Fruit fly (Drosophila melanogaster) whole organism, embryonic: ENCODE data around the gene CG4020.

ENCODE experiments used
- Ada2b ChIP-seq: fragments of 200-800 bp; sonication (Bioruptor generic); IDR thresholded peaks from 2 replicates; pipeline ENCODE4 v1.3.6; 2022; ENCODE audit warnings: missing biosample characterization, missing genetic modification characterization
- Blimp-1 ChIP-seq: fragments of 200-800 bp; sonication (Bioruptor generic); optimal IDR thresholded peaks from 3 replicates; lab custom pipeline; 2018; ENCODE audit warnings: missing biosample characterization, missing genetic modification characterization, mild to moderate bottlenecking, moderate library complexity, missing genetic modification reagents
- CG10979 ChIP-seq: fragments of 200-800 bp; sonication (Bioruptor generic); optimal IDR thresholded peaks from 2 replicates; lab custom pipeline; 2018; ENCODE audit warnings: missing biosample characterization, mild to moderate bottlenecking, missing genetic modification characterization, moderate library complexity
- CG11504 ChIP-seq: fragments of 200-800 bp; sonication (Bioruptor generic); optimal IDR thresholded peaks from 3 replicates; lab custom pipeline; 2019; ENCODE audit warnings: missing biosample characterization, mild to moderate bottlenecking, missing genetic modification characterization, moderate library complexity
- CG11560 ChIP-seq: fragments of 200-800 bp; sonication (Bioruptor generic); IDR thresholded peaks from 3 replicates; pipeline ENCODE4 v1.3.6; 2022; ENCODE audit warnings: missing biosample characterization, missing genetic modification characterization
- CG11723 ChIP-seq: fragments of 200-800 bp; sonication (Bioruptor generic); optimal IDR thresholded peaks from 2 replicates; lab custom pipeline; 2017; ENCODE audit warnings: missing biosample characterization, mild to moderate bottlenecking, missing genetic modification characterization
- CG12219 ChIP-seq: fragments of 200-800 bp; sonication (Bioruptor generic); optimal IDR thresholded peaks from 3 replicates; lab custom pipeline; 2018; ENCODE audit warnings: missing biosample characterization, mild to moderate bottlenecking, missing genetic modification characterization
- CG1233 ChIP-seq: fragments of 200-800 bp; sonication (Bioruptor generic); optimal IDR thresholded peaks from 4 replicates; lab custom pipeline; 2018; ENCODE audit warnings: missing biosample characterization, mild to moderate bottlenecking, missing genetic modification characterization
- CG14441 ChIP-seq: fragments of 200-800 bp; sonication (Bioruptor generic); IDR thresholded peaks from 2 replicates; pipeline ENCODE4 v1.3.6; 2022; ENCODE audit warnings: missing biosample characterization, missing genetic modification characterization
- CG14710 ChIP-seq: fragments of 200-800 bp; sonication (Bioruptor generic); optimal IDR thresholded peaks from 3 replicates; lab custom pipeline; 2019; ENCODE audit warnings: missing biosample characterization, mild to moderate bottlenecking, missing genetic modification characterization, moderate library complexity
- CG17359 ChIP-seq: fragments of 200-800 bp; sonication (Bioruptor generic); optimal IDR thresholded peaks from 3 replicates; lab custom pipeline; 2018; ENCODE audit warnings: missing biosample characterization, mild to moderate bottlenecking, missing genetic modification characterization, moderate library complexity
- CG17385 ChIP-seq: fragments of 200-800 bp; sonication (Bioruptor generic); optimal IDR thresholded peaks from 3 replicates; lab custom pipeline; 2018; ENCODE audit warnings: missing biosample characterization, mild to moderate bottlenecking, missing genetic modification characterization
- CG18262 ChIP-seq: fragments of 200-800 bp; optimal IDR thresholded peaks from 3 replicates; lab custom pipeline; 2019; ENCODE audit warnings: missing biosample characterization, mild to moderate bottlenecking, missing genetic modification characterization, moderate library complexity
- CG2712 ChIP-seq: fragments of 200-800 bp; optimal IDR thresholded peaks from 3 replicates; lab custom pipeline; 2019; ENCODE audit warnings: missing biosample characterization, mild to moderate bottlenecking, missing genetic modification characterization, moderate library complexity
- CG32532 ChIP-seq: fragments of 200-800 bp; sonication (Bioruptor generic); IDR thresholded peaks from 2 replicates; pipeline ENCODE4 v1.3.6; 2022; ENCODE audit warnings: missing biosample characterization, missing genetic modification characterization
- CG32772 ChIP-seq: fragments of 200-800 bp; sonication (Bioruptor generic); IDR thresholded peaks from 2 replicates; pipeline ENCODE4 v1.3.6; 2022; ENCODE audit warnings: missing biosample characterization, missing genetic modification characterization
- CG4820 ChIP-seq: fragments of 200-800 bp; sonication (Bioruptor generic); optimal IDR thresholded peaks from 3 replicates; lab custom pipeline; 2016; ENCODE audit warnings: missing biosample characterization, missing genetic modification characterization
- CG7271 ChIP-seq: fragments of 200-800 bp; sonication (Bioruptor generic); optimal IDR thresholded peaks from 2 replicates; lab custom pipeline; 2018; ENCODE audit warnings: missing biosample characterization, mild to moderate bottlenecking, missing genetic modification characterization, moderate library complexity
- CG7963 ChIP-seq: fragments of 200-800 bp; sonication (Bioruptor generic); IDR thresholded peaks from 3 replicates; pipeline ENCODE4 v1.3.6; 2022; ENCODE audit warnings: missing biosample characterization, missing genetic modification characterization; ENCODE audit not compliant: partially characterized antibody
- CG8478 ChIP-seq: fragments of >200 bp; optimal IDR thresholded peaks from 2 replicates; lab custom pipeline; 2018
- CG9437 ChIP-seq: fragments of 200-800 bp; sonication (Bioruptor generic); optimal IDR thresholded peaks from 2 replicates; lab custom pipeline; 2018; ENCODE audit warnings: missing biosample characterization, mild to moderate bottlenecking, missing genetic modification characterization
- CG9727 ChIP-seq: fragments of 200-800 bp; sonication (Bioruptor generic); optimal IDR thresholded peaks from 3 replicates; lab custom pipeline; 2017; ENCODE audit warnings: missing biosample characterization, mild to moderate bottlenecking, missing genetic modification characterization
- Deaf1 ChIP-seq: fragments of 200-800 bp; optimal IDR thresholded peaks from 3 replicates; lab custom pipeline; 2019; ENCODE audit warnings: missing biosample characterization, mild to moderate bottlenecking, missing genetic modification characterization, moderate library complexity
- Drgx ChIP-seq: fragments of 200-800 bp; sonication (Bioruptor generic); IDR thresholded peaks from 2 replicates; pipeline ENCODE4 v1.3.6; 2022; ENCODE audit warnings: missing biosample characterization, missing genetic modification characterization
- HmgD ChIP-seq: fragments of 200-800 bp; sonication (Bioruptor generic); optimal IDR thresholded peaks from 3 replicates; lab custom pipeline; 2016; ENCODE audit warnings: missing biosample characterization, missing genetic modification characterization
- Hr39 ChIP-seq: fragments of >200 bp; optimal IDR thresholded peaks from 2 replicates; lab custom pipeline; 2017
- Med ChIP-seq: fragments of 200-800 bp; sonication (Bioruptor generic); peaks from one replicate; lab custom pipeline; 2016; ENCODE audit warnings: missing biosample characterization, missing genetic modification characterization, mild to moderate bottlenecking, inconsistent platforms, moderate library complexity
- Nf-YB ChIP-seq: fragments of 200-800 bp; sonication (Bioruptor generic); optimal IDR thresholded peaks from 3 replicates; lab custom pipeline; 2019; ENCODE audit warnings: missing biosample characterization, mild to moderate bottlenecking, missing genetic modification characterization, moderate library complexity
- Nf-YC ChIP-seq: fragments of 200-800 bp; optimal IDR thresholded peaks from 3 replicates; lab custom pipeline; 2019; ENCODE audit warnings: missing biosample characterization, mild to moderate bottlenecking, missing genetic modification characterization, moderate library complexity
- NfI ChIP-seq: fragments of 200-800 bp; sonication (Bioruptor generic); optimal IDR thresholded peaks from 3 replicates; lab custom pipeline; 2018; ENCODE audit warnings: missing biosample characterization, mild to moderate bottlenecking, missing genetic modification characterization, moderate library complexity
- Spps ChIP-seq: fragments of 200-800 bp; sonication (Bioruptor generic); optimal IDR thresholded peaks from 2 replicates; lab custom pipeline; 2018; ENCODE audit warnings: missing biosample characterization, mild to moderate bottlenecking, missing genetic modification characterization
- Trl ChIP-seq, 3 experiments: fragments of >200 bp in 2 of 3; fragments of 200-800 bp in 1 of 3; sonication (Bioruptor generic) in 1 of 3; optimal IDR thresholded peaks; 2 replicates in 1 of 3; 3 replicates in 2 of 3; lab custom pipeline; 2016 to 2017; ENCODE audit warnings: missing biosample characterization in 1 of 3, missing genetic modification characterization in 1 of 3
- aop ChIP-seq: fragments of 200-800 bp; sonication (Bioruptor generic); IDR thresholded peaks from 2 replicates; pipeline ENCODE4 v1.3.6; 2022; ENCODE audit warnings: missing biosample characterization, missing genetic modification characterization
- bsh ChIP-seq, 2 experiments: fragments of 200-800 bp; sonication (Bioruptor generic); optimal IDR thresholded peaks; 2 replicates each; lab custom pipeline; 2017 to 2018; ENCODE audit warnings: mild to moderate bottlenecking in 2 of 2, missing biosample characterization in 2 of 2, missing genetic modification characterization in 2 of 2, moderate library complexity in 1 of 2
- ci ChIP-seq: fragments of 200-800 bp; sonication (Bioruptor generic); IDR thresholded peaks from 3 replicates; pipeline ENCODE4 v1.3.6; 2022; ENCODE audit warnings: missing biosample characterization, missing genetic modification characterization
- crp ChIP-seq, 2 experiments: fragments of 200-800 bp; sonication (Bioruptor generic); optimal IDR thresholded peaks; 2 replicates in 1 of 2; 3 replicates in 1 of 2; lab custom pipeline; 2017; ENCODE audit warnings: missing biosample characterization in 2 of 2, missing genetic modification characterization in 2 of 2, mild to moderate bottlenecking in 1 of 2, moderate library complexity in 1 of 2
- dysf ChIP-seq: fragments of 200-800 bp; sonication (Bioruptor generic); IDR thresholded peaks from 3 replicates; pipeline ENCODE4 v1.3.6; 2022; ENCODE audit warnings: missing biosample characterization, missing genetic modification characterization
- gro ChIP-seq: fragments of 200-800 bp; sonication (Bioruptor generic); optimal IDR thresholded peaks from 2 replicates; lab custom pipeline; 2016; ENCODE audit warnings: missing biosample characterization, missing genetic modification characterization
- nom ChIP-seq: fragments of 200-800 bp; sonication (Bioruptor generic); optimal IDR thresholded peaks from 2 replicates; lab custom pipeline; 2017; ENCODE audit warnings: missing biosample characterization, missing genetic modification characterization, mild to moderate bottlenecking, moderate library complexity, missing genetic modification reagents
- pros ChIP-seq: fragments of 200-800 bp; sonication (Bioruptor generic); optimal IDR thresholded peaks from 3 replicates; lab custom pipeline; 2019; ENCODE audit warnings: missing biosample characterization, mild to moderate bottlenecking, missing genetic modification characterization, moderate library complexity
- psq ChIP-seq: fragments of 200-800 bp; sonication (Bioruptor generic); optimal IDR thresholded peaks from 2 replicates; lab custom pipeline; 2017; ENCODE audit warnings: missing biosample characterization, missing genetic modification characterization
- pum ChIP-seq: fragments of 200-800 bp; sonication (Bioruptor generic); optimal IDR thresholded peaks from 2 replicates; lab custom pipeline; 2016; ENCODE audit warnings: missing biosample characterization, missing genetic modification characterization
- ranshi ChIP-seq: fragments of 200-800 bp; sonication (Bioruptor generic); IDR thresholded peaks from 2 replicates; pipeline ENCODE4 v1.3.6; 2022; ENCODE audit warnings: missing biosample characterization, missing genetic modification characterization
- row ChIP-seq: fragments of 200-800 bp; sonication (Bioruptor generic); IDR thresholded peaks from 3 replicates; pipeline ENCODE4 v1.3.6; 2022; ENCODE audit warnings: missing biosample characterization, missing genetic modification characterization
- sens ChIP-seq: fragments of 200-800 bp; sonication (Bioruptor generic); peaks from one replicate; lab custom pipeline; 2016; ENCODE audit warnings: missing biosample characterization, missing genetic modification characterization
- tup ChIP-seq: fragments of 200-800 bp; sonication (Bioruptor generic); optimal IDR thresholded peaks from 2 replicates; lab custom pipeline; 2016; ENCODE audit warnings: missing biosample characterization, mild to moderate bottlenecking, missing genetic modification characterization, moderate library complexity
- vvl ChIP-seq: fragments of 200-800 bp; sonication (Bioruptor generic); IDR thresholded peaks from 2 replicates; pipeline ENCODE4 v1.3.6; 2022; ENCODE audit warnings: missing biosample characterization, missing genetic modification characterization
- zen ChIP-seq: fragments of 200-800 bp; sonication (Bioruptor generic); optimal IDR thresholded peaks from 3 replicates; lab custom pipeline; 2018; ENCODE audit warnings: missing biosample characterization, mild to moderate bottlenecking, missing genetic modification characterization, moderate library complexity
- zfh1 ChIP-seq: fragments of 200-800 bp; sonication (Bioruptor generic); IDR thresholded peaks from 3 replicates; pipeline ENCODE4 v1.3.6; 2022; ENCODE audit warnings: missing biosample characterization, missing genetic modification characterization

CG4020 gene

DNA sequence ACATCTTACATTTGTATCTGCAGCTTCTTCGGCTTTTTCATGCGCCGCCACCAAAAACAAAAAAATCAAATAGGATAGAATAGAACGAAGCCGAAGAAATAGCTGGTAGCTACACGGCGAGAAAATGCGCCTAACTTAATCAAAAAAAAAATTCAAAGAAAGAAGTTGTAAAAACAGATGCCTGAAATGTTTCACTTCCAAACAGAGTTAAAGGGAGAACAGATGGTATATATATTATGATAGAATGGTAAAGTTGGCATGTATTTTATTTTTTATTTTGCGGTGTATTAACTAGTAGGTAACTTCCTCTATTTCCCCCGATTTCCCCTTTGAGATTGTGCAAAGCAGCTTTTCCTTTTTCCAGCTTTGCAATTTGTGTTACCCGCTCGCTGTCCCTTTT, 18.8 kb downstream of the CG4020 start (continued):
- TF ChIP-seq ranshi (GFP tag; lab: Robert Waterston, UW), result 0 out of 2 replicates have a peak, but pooled peaks have one; percentile 6
- no peak for TF ChIP-seq CG7963 (GFP tag; lab: Robert Waterston, UW)
- peak; percentile 18 for TF ChIP-seq CG9727
- TF ChIP-seq pros, result no peak
- no peak for TF ChIP-seq CG32532 (GFP tag; lab: Robert Waterston, UW)
- peak; percentile 70 for TF ChIP-seq sens (GFP tag; lab: Kevin White, UChicago)
- TF ChIP-seq HmgD, result no peak
- peak; percentile 32 for TF ChIP-seq CG18262
- TF ChIP-seq CG11560, result no peak
- peak; percentile 63; the same call in 1 of the 2 replicates for TF ChIP-seq vvl (GFP tag; lab: Robert Waterston, UW)
- TF ChIP-seq Hr39 (lab: Kevin White, UChicago), result no peak
- TF ChIP-seq Ada2b (GFP tag; lab: Robert Waterston, UW), result peak; percentile 46; the same call in 1 of the 2 replicates
- TF ChIP-seq dysf (GFP tag; lab: Robert Waterston, UW), result 0 out of 3 replicates have a peak, but pooled peaks have one; percentile 29
- peak; percentile 24 for TF ChIP-seq CG14710 (tag; lab: Kevin White, UChicago)
- peak; percentile 5 for TF ChIP-seq Deaf1
- no peak for TF ChIP-seq psq
- no peak for TF ChIP-seq Nf-YC
- no peak for TF ChIP-seq Trl (optimal IDR thresholded peaks at IDR 0.05; lab: Kevin White, UChicago)
- no peak for TF ChIP-seq Trl (GFP tag; optimal IDR thresholded peaks at IDR 0.05; lab: Kevin White, UChicago)
- peak; percentile 25 for TF ChIP-seq NfI (GFP tag; lab: Kevin White, UChicago)
- no peak for TF ChIP-seq CG7271 (tag; lab: Kevin White, UChicago)
- no peak for TF ChIP-seq zen
- TF ChIP-seq CG2712 (tag; lab: Kevin White, UChicago), result peak; percentile 18
- 0 out of 3 replicates have a peak, but pooled peaks have one; percentile 37 for TF ChIP-seq ci (GFP tag; lab: Robert Waterston, UW)
- no peak for TF ChIP-seq gro (GFP tag; lab: Kevin White, UChicago)
- peak; percentile 32 for TF ChIP-seq CG4820 (GFP tag; lab: Kevin White, UChicago)
- TF ChIP-seq, all 482 proteins: peak for 83

DNA sequence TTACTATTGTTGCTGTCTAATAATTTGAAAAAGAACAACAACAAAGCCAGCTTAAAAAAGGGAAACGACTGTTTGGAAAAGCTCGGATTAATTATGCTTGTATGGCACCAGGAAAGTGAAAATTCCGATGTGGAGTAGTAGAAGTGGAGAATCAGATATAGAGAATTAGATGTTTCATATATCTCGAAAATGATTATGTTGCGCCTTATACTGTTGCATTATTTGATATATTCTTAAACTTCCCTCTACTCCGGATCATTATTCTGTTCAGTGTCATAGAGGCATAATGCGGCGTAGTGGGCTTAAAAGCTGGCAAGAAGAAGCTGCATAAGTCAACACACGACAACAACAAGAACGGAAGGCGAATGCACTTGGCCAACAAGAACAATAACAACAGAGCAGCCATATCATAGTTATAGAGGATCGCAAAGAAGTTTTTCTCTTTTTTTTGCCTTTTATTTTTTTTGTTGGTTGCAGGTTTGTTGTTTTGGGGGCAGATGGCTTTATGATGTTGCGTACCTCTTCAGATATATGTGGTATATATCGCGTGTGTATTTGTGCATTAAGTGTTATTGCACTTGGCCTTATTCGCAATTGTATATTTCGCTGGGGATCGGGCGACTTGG, 20.4 kb downstream of the CG4020 start:
- TF ChIP-seq Spps, result no peak
- no peak for TF ChIP-seq CG9437
- TF ChIP-seq CG17359 (tag; lab: Kevin White, UChicago), result peak; percentile 1
- TF ChIP-seq Drgx (GFP tag; lab: Robert Waterston, UW), result peak; percentile 85
- TF ChIP-seq Med (GFP tag; lab: Kevin White, UChicago), result peak; percentile 61
- TF ChIP-seq crp (GFP tag; optimal IDR thresholded peaks at IDR 0.05; lab: Kevin White, UChicago), result no peak
- peak; percentile 59 for TF ChIP-seq nom (GFP tag; lab: Kevin White, UChicago)
- peak; percentile 42; the same call in 1 of the 2 replicates for TF ChIP-seq CG14441
- TF ChIP-seq Nf-YB, result no peak
- TF ChIP-seq ranshi (GFP tag; lab: Robert Waterston, UW), result no peak
- TF ChIP-seq bsh (GFP tag; optimal IDR thresholded peaks at IDR 0.05; lab: Kevin White, UChicago), result peak; percentile 18 to 38
- peak; percentile 18 for TF ChIP-seq CG12219 (GFP tag; lab: Kevin White, UChicago)
- TF ChIP-seq CG10979 (tag; lab: Kevin White, UChicago), result peak; percentile 36
- no peak for TF ChIP-seq tup
- peak; percentile 56 for TF ChIP-seq vvl (GFP tag; lab: Robert Waterston, UW)
- peak; percentile 77 for TF ChIP-seq sens (GFP tag; lab: Kevin White, UChicago)
- TF ChIP-seq CG11723 (GFP tag; lab: Kevin White, UChicago), result no peak
- 0 out of 3 replicates have a peak, but pooled peaks have one; percentile 42 for TF ChIP-seq zfh1 (GFP tag; lab: Robert Waterston, UW)
- peak; percentile 41 for TF ChIP-seq Blimp-1
- TF ChIP-seq CG17385 (GFP tag; lab: Kevin White, UChicago), result peak; percentile 23
- no peak for TF ChIP-seq pum (GFP tag; lab: Kevin White, UChicago)
- TF ChIP-seq aop (GFP tag; lab: Robert Waterston, UW), result no peak
- peak; percentile 28 for TF ChIP-seq CG11504 (tag; lab: Kevin White, UChicago)
- TF ChIP-seq row (GFP tag; lab: Robert Waterston, UW), result peak; percentile 48
- TF ChIP-seq CG1233 (GFP tag; lab: Kevin White, UChicago), result no peak
- TF ChIP-seq CG32772 (GFP tag; lab: Robert Waterston, UW), result 0 out of 2 replicates have a peak, but pooled peaks have one; percentile 11
- TF ChIP-seq CG2712 (tag; lab: Kevin White, UChicago), result peak; percentile 37
- TF ChIP-seq CG8478 (lab: Kevin White, UChicago), result no peak
